Worm (Caenorhabditis elegans): ENCODE results near the gene str-13.

- no peak for TF ChIP-seq lin-39 (tag; optimal IDR thresholded peaks at IDR 0.05)
- TF ChIP-seq ama-1 (optimal IDR thresholded peaks at IDR 0.05), result no peak
- TF ChIP-seq snpc-4 (tag; optimal IDR thresholded peaks at IDR 0.05), result no peak
- no peak for TF ChIP-seq nhr-23 (tag; optimal IDR thresholded peaks at IDR 0.05)
- TF ChIP-seq unc-62 (GFP tag; optimal IDR thresholded peaks at IDR 0.05), result no peak
- no peak for TF ChIP-seq lin-13 (GFP tag; optimal IDR thresholded peaks at IDR 0.05)
- no peak for TF ChIP-seq nhr-237 (tag; optimal IDR thresholded peaks at IDR 0.05)
- TF ChIP-seq crh-2 (tag; optimal IDR thresholded peaks at IDR 0.05), result no peak
- TF ChIP-seq unc-39 (tag; optimal IDR thresholded peaks at IDR 0.05), result no peak
- no peak for TF ChIP-seq ceh-16 (tag; optimal IDR thresholded peaks at IDR 0.05)
These were observed 34.5 kb upstream of the str-13 start for ce11 chrV:2761470-2761869.

Data from whole organism, L2 larva.